Worm (Caenorhabditis elegans): ENCODE data around the gene nhr-164.

Gene nhr-164

ce11 chrV:15191971-15192370 lies 43.6 kb downstream of the nhr-164 start:
- no peak for TF ChIP-seq let-526 (GFP tag; IDR thresholded peaks at IDR 0.05)

- TF ChIP-seq dpl-1 (GFP tag; optimal IDR thresholded peaks at IDR 0.05) = peak; percentile 49
- TF ChIP-seq egl-18 (GFP tag; IDR thresholded peaks at IDR 0.05) = peak; percentile 84
- peak; percentile 95 for TF ChIP-seq Y53G8AR.9 (GFP tag; conservative IDR thresholded peaks at IDR 0.05)
- peak; percentile 87 for TF ChIP-seq madf-10 (tag; optimal IDR thresholded peaks at IDR 0.05)
- TF ChIP-seq F23B12.7 (tag; optimal IDR thresholded peaks at IDR 0.05; ENCODE audit: insufficient read depth) = peak; percentile 89
- TF ChIP-seq B0336.3 (GFP tag; IDR thresholded peaks at IDR 0.05) = peak; percentile 98
- TF ChIP-seq lin-26 (GFP tag; IDR thresholded peaks at IDR 0.05) = peak; percentile 99
- peak; percentile 91 for TF ChIP-seq T07F8.4 (tag; optimal IDR thresholded peaks at IDR 0.05)
- peak; percentile 97 for TF ChIP-seq nhr-27 (tag; optimal IDR thresholded peaks at IDR 0.05)
- peak; percentile 90 for TF ChIP-seq ZK185.1 (tag; optimal IDR thresholded peaks at IDR 0.05; ENCODE audit: poor library complexity, severe bottlenecking)
- TF ChIP-seq cebp-2 (GFP tag; IDR thresholded peaks at IDR 0.05) = peak; percentile 97
- peak; percentile 93 for TF ChIP-seq mcd-1 (GFP tag; IDR thresholded peaks at IDR 0.05)
- peak; percentile 96 for TF ChIP-seq D2030.7 (GFP tag; IDR thresholded peaks at IDR 0.05)
- peak; percentile 93 for TF ChIP-seq attf-6 (GFP tag; IDR thresholded peaks at IDR 0.05)
- TF ChIP-seq C17E4.6 (GFP tag; IDR thresholded peaks at IDR 0.05) = peak; percentile 86
- TF ChIP-seq Y95B8A.8 (GFP tag; IDR thresholded peaks at IDR 0.05) = peak; percentile 87; the same call in 1 of the 2 replicates
- TF ChIP-seq ztf-26 (tag; optimal IDR thresholded peaks at IDR 0.05) = peak; percentile 95
- TF ChIP-seq zim-3 (tag; optimal IDR thresholded peaks at IDR 0.05) = peak; percentile 98
- peak; percentile 96 for TF ChIP-seq F37B4.10 (GFP tag; IDR thresholded peaks at IDR 0.05)
- peak; percentile 95 for TF ChIP-seq tlf-1 (GFP tag; optimal IDR thresholded peaks at IDR 0.05)
- TF ChIP-seq sptf-2 (GFP tag; optimal IDR thresholded peaks at IDR 0.05) = peak; percentile 86
- peak; percentile 99 for TF ChIP-seq tbp1 (GFP tag; optimal IDR thresholded peaks at IDR 0.05)
- peak; percentile 82 for TF ChIP-seq F22D6.2 (tag; optimal IDR thresholded peaks at IDR 0.05)
- peak; percentile 66 to 83 for TF ChIP-seq let-607 (tag; optimal IDR thresholded peaks at IDR 0.05)
- peak; percentile 80 for TF ChIP-seq C06A6.2 (GFP tag; conservative IDR thresholded peaks at IDR 0.05)
- peak; percentile 46 for TF ChIP-seq ztf-3 (GFP tag; optimal IDR thresholded peaks at IDR 0.05)
- peak; percentile 92 for TF ChIP-seq F39B2.1 (GFP tag; IDR thresholded peaks at IDR 0.05)
- TF ChIP-seq lag-1 (GFP tag; IDR thresholded peaks at IDR 0.05) = 0 out of 2 replicates have a peak, but pooled peaks have one; percentile 52
- peak; percentile 93 for TF ChIP-seq hmg-20 (GFP tag; IDR thresholded peaks at IDR 0.05)
- peak; percentile 97 for TF ChIP-seq chd-7 (tag; optimal IDR thresholded peaks at IDR 0.05)
- TF ChIP-seq B0019.2 (GFP tag; conservative IDR thresholded peaks at IDR 0.05) = peak; percentile 62
- peak; percentile 95 for TF ChIP-seq mes-4 (tag; optimal IDR thresholded peaks at IDR 0.05)
- peak; percentile 87 for TF ChIP-seq Y53F4B.3 (GFP tag; IDR thresholded peaks at IDR 0.05)
- TF ChIP-seq F57A8.1 (GFP tag; optimal IDR thresholded peaks at IDR 0.05) = peak; percentile 86
- TF ChIP-seq akir-1 (GFP tag; optimal IDR thresholded peaks at IDR 0.05) = peak; percentile 40
- TF ChIP-seq xnd-1 (tag; optimal IDR thresholded peaks at IDR 0.05) = peak; percentile 61
- TF ChIP-seq aptf-2 (GFP tag; conservative IDR thresholded peaks at IDR 0.05) = peak; percentile 73; the same call in 1 of the 2 replicates
- TF ChIP-seq egrh-3 (GFP tag; IDR thresholded peaks at IDR 0.05) = peak; percentile 78
- TF ChIP-seq athp-1 (tag; optimal IDR thresholded peaks at IDR 0.05) = peak; percentile 98
- peak; percentile 88 for TF ChIP-seq B0035.1 (tag; optimal IDR thresholded peaks at IDR 0.05)
- peak; percentile 68 for TF ChIP-seq gei-17 (GFP tag; optimal IDR thresholded peaks at IDR 0.05)
- TF ChIP-seq Y79H2A.3 (GFP tag; conservative IDR thresholded peaks at IDR 0.05) = peak; percentile 91
- TF ChIP-seq mel-28 (tag; optimal IDR thresholded peaks at IDR 0.05; ENCODE audit: borderline replicate concordance) = peak; percentile 83
- TF ChIP-seq rpc-1 (optimal IDR thresholded peaks at IDR 0.05) = peak; percentile 97
- TF ChIP-seq rpc-1 (tag; optimal IDR thresholded peaks at IDR 0.05) = peak; percentile 97
- TF ChIP-seq snpc-1.1 (tag; optimal IDR thresholded peaks at IDR 0.05; ENCODE audit: insufficient read depth) = peak; percentile 81
Observed at ce11 chrV:15190903-15191302, 44.7 kb downstream of the nhr-164 start, which contains the start of gene Y75B12B.11. Gene Y75B12B.11, plus strand, starts transcription at chrV:15191296.

Data from whole organism, young adult.